Worm (Caenorhabditis elegans) whole organism, L4/young adult: ENCODE measurements around the gene W08F4.13.
"Not testable (repeated sequence)": the region's sequence is repeated elsewhere in the genome, so short reads cannot be mapped to it uniquely, and the experiment has no call there.

Source experiments
- dao-5 ChIP-seq: sonication (generic microtip); optimal IDR thresholded peaks from 2 replicates; lab custom pipeline; 2016; ENCODE audit warnings: missing genotype, missing genetic modification characterization, moderate library complexity, missing compliant biosample characterization
- him-1 ChIP-seq: sonication (generic microtip); optimal IDR thresholded peaks from 2 replicates; lab custom pipeline; 2016; ENCODE audit warnings: missing genotype, missing genetic modification reagents, missing genetic modification characterization, missing compliant biosample characterization

ce11 chrII:612361-612760 is 27.8 kb downstream of the W08F4.13 start, which contains the start of gene clec-118:
- TF ChIP-seq dao-5; him-1 (tag; lab: Kevin White, UChicago): not testable (repeated sequence)
